Worm (Caenorhabditis elegans): ENCODE data around the gene gly-13.

ce11 chrX:9303422-9303821, 7.0 kb upstream of the gly-13 start, which contains the start of gene tmc-2:
- no peak for TF ChIP-seq unc-39 (tag; optimal IDR thresholded peaks at IDR 0.05)
- no peak for TF ChIP-seq ceh-82 (tag; optimal IDR thresholded peaks at IDR 0.05)
- TF ChIP-seq zag-1 (tag; optimal IDR thresholded peaks at IDR 0.05), result no peak
- TF ChIP-seq ceh-16 (tag; optimal IDR thresholded peaks at IDR 0.05), result no peak
- TF ChIP-seq peb-1 (tag; optimal IDR thresholded peaks at IDR 0.05), result no peak
- no peak for TF ChIP-seq egl-27 (tag; optimal IDR thresholded peaks at IDR 0.05)
- no peak for TF ChIP-seq ama-1 (optimal IDR thresholded peaks at IDR 0.05)
- no peak for TF ChIP-seq nhr-10 (tag; optimal IDR thresholded peaks at IDR 0.05)
- no peak for TF ChIP-seq ztf-11 (tag; optimal IDR thresholded peaks at IDR 0.05)
- no peak for TF ChIP-seq snpc-4 (tag; optimal IDR thresholded peaks at IDR 0.05)

Measured in whole organism, L2 larva.